Worm (Caenorhabditis elegans) whole organism, late embryonic: ENCODE measurements around the gene acl-7.

ENCODE experiments used
- C08G9.2 ChIP-seq: sonication (generic microtip); optimal IDR thresholded peaks from 2 replicates; lab custom pipeline; 2016; ENCODE audit warnings: mild to moderate bottlenecking, missing genetic modification characterization, moderate library complexity, missing compliant biosample characterization
- C38D4.7 ChIP-seq: fragments of 200-800 bp; sonication (Bioruptor generic); optimal IDR thresholded peaks from 2 replicates; lab custom pipeline; 2018; ENCODE audit warnings: mild to moderate bottlenecking, missing genetic modification characterization, moderate library complexity, missing compliant biosample characterization
- ceh-18 ChIP-seq: sonication (generic microtip); optimal IDR thresholded peaks from 2 replicates; lab custom pipeline; 2016; ENCODE audit warnings: missing genetic modification characterization, missing compliant biosample characterization
- ceh-19 ChIP-seq: fragments of 200-800 bp; sonication (Bioruptor generic); optimal IDR thresholded peaks from 2 replicates; lab custom pipeline; 2018; ENCODE audit warnings: mild to moderate bottlenecking, missing genetic modification characterization, missing compliant biosample characterization
- ceh-2 ChIP-seq: sonication (generic microtip); optimal IDR thresholded peaks from 2 replicates; lab custom pipeline; 2016; ENCODE audit warnings: missing genotype, missing genetic modification characterization, missing compliant biosample characterization
- ceh-31 ChIP-seq: sonication (generic microtip); optimal IDR thresholded peaks from 2 replicates; lab custom pipeline; 2016; ENCODE audit warnings: missing genetic modification characterization, missing compliant biosample characterization
- ceh-34 ChIP-seq: sonication (generic microtip); optimal IDR thresholded peaks from 2 replicates; lab custom pipeline; 2016; ENCODE audit warnings: mild to moderate bottlenecking, missing genetic modification characterization, missing compliant biosample characterization
- ceh-6 ChIP-seq: fragments of 200-800 bp; sonication (Bioruptor generic); optimal IDR thresholded peaks from 2 replicates; lab custom pipeline; 2018; ENCODE audit warnings: mild to moderate bottlenecking, missing genetic modification characterization, missing compliant biosample characterization
- dve-1 ChIP-seq: sonication (generic microtip); optimal IDR thresholded peaks from 2 replicates; lab custom pipeline; 2017; ENCODE audit warnings: antibody characterized with exemption, mild to moderate bottlenecking, missing genetic modification characterization, missing compliant biosample characterization
- elt-4 ChIP-seq: sonication (generic microtip); optimal IDR thresholded peaks from 2 replicates; lab custom pipeline; 2016; ENCODE audit warnings: missing genetic modification characterization, missing compliant biosample characterization
- ets-4 ChIP-seq: sonication (generic microtip); optimal IDR thresholded peaks from 2 replicates; lab custom pipeline; 2016; ENCODE audit warnings: missing genetic modification characterization, missing compliant biosample characterization
- gmeb-2 ChIP-seq: sonication (generic microtip); optimal IDR thresholded peaks from 2 replicates; lab custom pipeline; 2016; ENCODE audit warnings: missing genetic modification characterization, inconsistent platforms, missing compliant biosample characterization
- hlh-13 ChIP-seq: fragments of 200-800 bp; sonication (Bioruptor generic); optimal IDR thresholded peaks from 2 replicates; lab custom pipeline; 2018; ENCODE audit warnings: mild to moderate bottlenecking, missing genetic modification characterization, missing compliant biosample characterization
- hlh-15 ChIP-seq: sonication (generic microtip); optimal IDR thresholded peaks from 2 replicates; lab custom pipeline; 2016; ENCODE audit warnings: missing genetic modification characterization, missing compliant biosample characterization
- hlh-30 ChIP-seq: sonication (generic microtip); optimal IDR thresholded peaks from 2 replicates; lab custom pipeline; 2017; ENCODE audit warnings: antibody characterized with exemption, missing genetic modification characterization, missing compliant biosample characterization; ENCODE audit not compliant: insufficient read depth
- hlh-6 ChIP-seq: sonication (generic microtip); optimal IDR thresholded peaks from 2 replicates; lab custom pipeline; 2016; ENCODE audit warnings: missing genotype, missing genetic modification characterization, missing compliant biosample characterization
- lin-11 ChIP-seq: fragments of 200-800 bp; sonication (Bioruptor generic); optimal IDR thresholded peaks from 2 replicates; lab custom pipeline; 2018; ENCODE audit warnings: mild to moderate bottlenecking, missing genetic modification characterization, missing compliant biosample characterization
- nfya-1 ChIP-seq: sonication (generic microtip); optimal IDR thresholded peaks from 2 replicates; lab custom pipeline; 2017; ENCODE audit warnings: missing genetic modification characterization, mild to moderate bottlenecking, missing compliant biosample characterization, antibody characterized with exemption, moderate library complexity
- nhr-232 ChIP-seq: sonication (generic microtip); optimal IDR thresholded peaks from 2 replicates; lab custom pipeline; 2016; ENCODE audit warnings: missing genetic modification characterization, missing compliant biosample characterization
- pat-9 ChIP-seq: fragments of 200-800 bp; sonication (Bioruptor generic); optimal IDR thresholded peaks from 2 replicates; lab custom pipeline; 2018; ENCODE audit warnings: mild to moderate bottlenecking, missing genetic modification characterization, moderate library complexity, missing compliant biosample characterization
- pax-1 ChIP-seq: fragments of 150-350 bp; optimal IDR thresholded peaks from 2 replicates; lab custom pipeline; 2014; ENCODE audit warnings: missing biosample characterization, missing genetic modification characterization
- pha-2 ChIP-seq: sonication (generic microtip); optimal IDR thresholded peaks from 2 replicates; lab custom pipeline; 2017; ENCODE audit warnings: mild to moderate bottlenecking, missing genetic modification characterization, missing compliant biosample characterization
- pros-1 ChIP-seq: fragments of 150-350 bp; optimal IDR thresholded peaks from 2 replicates; lab custom pipeline; 2014; ENCODE audit warnings: missing biosample characterization, missing genetic modification reagents, missing genetic modification characterization
- ref-2 ChIP-seq: sonication (generic microtip); optimal IDR thresholded peaks from 2 replicates; lab custom pipeline; 2016; ENCODE audit warnings: missing genetic modification characterization, missing compliant biosample characterization
- rnt-1 ChIP-seq: sonication (generic microtip); optimal IDR thresholded peaks from 2 replicates; lab custom pipeline; 2016; ENCODE audit warnings: missing genetic modification characterization, missing compliant biosample characterization
- tbx-2 ChIP-seq: sonication (generic microtip); optimal IDR thresholded peaks from 2 replicates; lab custom pipeline; 2016; ENCODE audit warnings: missing genetic modification characterization, missing compliant biosample characterization

Gene acl-7

ce11 chrII:12796040-12796502, 20.2 kb downstream of the acl-7 start, which contains the start of gene cpt-1:
cpt-1 (minus strand) TSS chrII:12796452.
- TF ChIP-seq hlh-30 (tag; lab: Kevin White, UChicago) (no peak), ceh-6 (GFP tag; lab: Kevin White, UChicago) (no peak), rnt-1 (no peak), pax-1 (tag; lab: Kevin White, UChicago) (no peak), C38D4.7 (GFP tag; lab: Kevin White, UChicago) (no peak), pha-2 (no peak), dve-1 (tag; lab: Kevin White, UChicago) (no peak), ceh-2 (tag; lab: Kevin White, UChicago) (no peak)

ce11 chrII:12795188-12795587, 21.1 kb downstream of the acl-7 start:
- TF ChIP-seq hlh-6 (peak; percentile 20), nfya-1 (tag; lab: Kevin White, UChicago) (no peak), elt-4 (tag; lab: Kevin White, UChicago) (no peak)
- TF ChIP-seq, all 69 proteins: peak for 1

- no peak for TF ChIP-seq gmeb-2 (tag; lab: Kevin White, UChicago)
- TF ChIP-seq pat-9, result no peak
- no peak for TF ChIP-seq nhr-232
- TF ChIP-seq nfya-1 (tag; lab: Kevin White, UChicago), result peak; percentile 97
Observed at ce11 chrII:12790392-12790791, 25.9 kb downstream of the acl-7 start.

- TF ChIP-seq hlh-6 (peak; percentile 28), hlh-15 (tag; lab: Kevin White, UChicago) (no peak)
Observed at ce11 chrII:12789497-12789896, 26.8 kb downstream of the acl-7 start.

ce11 chrII:12787831-12788248, 28.4 kb downstream of the acl-7 start, which contains the start of gene alkb-7:
alkb-7 (minus strand) TSS chrII:12788153.
- peak; percentile 30 for TF ChIP-seq hlh-6
- TF ChIP-seq hlh-13 (GFP tag; lab: Kevin White, UChicago), result no peak
- peak; percentile 29 for TF ChIP-seq C38D4.7 (GFP tag; lab: Kevin White, UChicago)
- TF ChIP-seq pha-2, result no peak

- TF ChIP-seq ets-4 (tag; lab: Kevin White, UChicago), result no peak
Observed at ce11 chrII:12785391-12785790, 30.9 kb downstream of the acl-7 start, which contains the start of gene Y46G5A.15. Y46G5A.15 (minus strand) TSS chrII:12785416.

ce11 chrII:12778374-12778773, 37.9 kb downstream of the acl-7 start:
- TF ChIP-seq nfya-1 (tag; lab: Kevin White, UChicago), result peak; percentile 16
- TF ChIP-seq ceh-34 (tag; lab: Kevin White, UChicago), result peak; percentile 22
- peak; percentile 57 for TF ChIP-seq ceh-31
- TF ChIP-seq ceh-18, result peak; percentile 5
- peak; percentile 6 for TF ChIP-seq hlh-30 (tag; lab: Kevin White, UChicago)
- peak; percentile 40 for TF ChIP-seq C08G9.2 (tag; lab: Kevin White, UChicago)
- TF ChIP-seq ref-2, result peak; percentile 32
- peak; percentile 33 for TF ChIP-seq hlh-6
- TF ChIP-seq rnt-1, result peak; percentile 45
- TF ChIP-seq tbx-2 (tag; lab: Kevin White, UChicago), result peak; percentile 51
- TF ChIP-seq pros-1, result peak; percentile 68
- TF ChIP-seq, all 69 proteins: peak for 11; not testable (repeated sequence) for 58

- TF ChIP-seq pros-1, result no peak
- TF ChIP-seq ceh-19, result no peak
- no peak for TF ChIP-seq lin-11 (tag; lab: Kevin White, UChicago)
- TF ChIP-seq, all 69 proteins: peak for 0
Observed at ce11 chrII:12776379-12776778, 39.9 kb downstream of the acl-7 start, which contains the start of gene Y46G5A.34. Y46G5A.34 (plus strand) TSS chrII:12776679.
